Fruit fly (Drosophila melanogaster) whole organism, embryonic: Measurements from ENCODE around the gene Smox.
A peak's percentile ranks its signal among the peaks of the same experiment; 100 is the strongest.

Experiments
- Bgb ChIP-seq: fragments of 200-800 bp; sonication (Bioruptor generic); IDR thresholded peaks from 2 replicates; pipeline ENCODE4 v1.3.6; 2022; ENCODE audit warnings: missing biosample characterization, missing genetic modification characterization; ENCODE audit not compliant: partially characterized antibody
- CG10209 ChIP-seq: fragments of 200-800 bp; sonication (Bioruptor generic); optimal IDR thresholded peaks from 3 replicates; lab custom pipeline; 2017; ENCODE audit warnings: missing biosample characterization, mild to moderate bottlenecking, missing genetic modification characterization, missing genetic modification reagents
- CG10565 ChIP-seq: fragments of 200-800 bp; sonication (Bioruptor generic); optimal IDR thresholded peaks from 3 replicates; lab custom pipeline; 2016; ENCODE audit warnings: missing biosample characterization, mild to moderate bottlenecking, missing genetic modification characterization
- CG10959 ChIP-seq: fragments of 200-800 bp; sonication (Bioruptor generic); IDR thresholded peaks from 2 replicates; pipeline ENCODE4 v1.3.6; 2022; ENCODE audit warnings: missing biosample characterization, missing genetic modification characterization
- CG11456 ChIP-seq: fragments of 200-800 bp; sonication (Bioruptor generic); IDR thresholded peaks from 3 replicates; pipeline ENCODE4 v1.3.6; 2022; ENCODE audit warnings: missing biosample characterization, missing genetic modification characterization
- CG11504 ChIP-seq: fragments of 200-800 bp; sonication (Bioruptor generic); optimal IDR thresholded peaks from 3 replicates; lab custom pipeline; 2019; ENCODE audit warnings: missing biosample characterization, mild to moderate bottlenecking, missing genetic modification characterization, moderate library complexity
- CG11696 ChIP-seq: fragments of 200-800 bp; sonication (Bioruptor generic); IDR thresholded peaks from 2 replicates; pipeline ENCODE4 v1.3.6; 2022; ENCODE audit warnings: missing biosample characterization, missing genetic modification characterization
- CG12769 ChIP-seq: fragments of 200-800 bp; sonication (Bioruptor generic); optimal IDR thresholded peaks from 2 replicates; lab custom pipeline; 2019; ENCODE audit warnings: missing biosample characterization, mild to moderate bottlenecking, missing genetic modification characterization, moderate library complexity
- CG14710 ChIP-seq: fragments of 200-800 bp; sonication (Bioruptor generic); optimal IDR thresholded peaks from 3 replicates; lab custom pipeline; 2019; ENCODE audit warnings: missing biosample characterization, mild to moderate bottlenecking, missing genetic modification characterization, moderate library complexity
- CG16863 ChIP-seq: fragments of 200-800 bp; sonication (Bioruptor generic); optimal IDR thresholded peaks from 3 replicates; lab custom pipeline; 2016; ENCODE audit warnings: missing biosample characterization, missing genetic modification characterization
- CG17328 ChIP-seq: fragments of 200-800 bp; sonication (Bioruptor generic); IDR thresholded peaks from 2 replicates; pipeline ENCODE4 v1.3.6; 2022; ENCODE audit warnings: missing biosample characterization, missing genetic modification characterization
- CG17361 ChIP-seq: fragments of 200-800 bp; sonication (Bioruptor generic); IDR thresholded peaks from 3 replicates; pipeline ENCODE4 v1.3.6; 2022; ENCODE audit warnings: missing biosample characterization, missing genetic modification characterization
- CG17385 ChIP-seq: fragments of 200-800 bp; sonication (Bioruptor generic); optimal IDR thresholded peaks from 3 replicates; lab custom pipeline; 2018; ENCODE audit warnings: missing biosample characterization, mild to moderate bottlenecking, missing genetic modification characterization
- CG17568 ChIP-seq: fragments of 200-800 bp; sonication (Bioruptor generic); optimal IDR thresholded peaks from 2 replicates; lab custom pipeline; 2018; ENCODE audit warnings: missing biosample characterization, mild to moderate bottlenecking, missing genetic modification characterization, moderate library complexity
- CG17802 ChIP-seq: fragments of 200-800 bp; sonication (Bioruptor generic); optimal IDR thresholded peaks from 2 replicates; lab custom pipeline; 2018; ENCODE audit warnings: missing biosample characterization, mild to moderate bottlenecking, missing genetic modification characterization, moderate library complexity
- CG17829 ChIP-seq: fragments of 200-800 bp; optimal IDR thresholded peaks from 2 replicates; lab custom pipeline; 2019; ENCODE audit warnings: missing biosample characterization, mild to moderate bottlenecking, missing genetic modification characterization, moderate library complexity
- CG1832 ChIP-seq: fragments of 200-800 bp; sonication (Bioruptor generic); optimal IDR thresholded peaks from 2 replicates; lab custom pipeline; 2017; ENCODE audit warnings: missing biosample characterization, mild to moderate bottlenecking, missing genetic modification characterization, inconsistent platforms
- CG18764 ChIP-seq: fragments of 200-800 bp; sonication (Bioruptor generic); optimal IDR thresholded peaks from 3 replicates; lab custom pipeline; 2016; ENCODE audit warnings: missing biosample characterization, missing genetic modification characterization
- CG30431 ChIP-seq: fragments of 200-800 bp; sonication (Bioruptor generic); optimal IDR thresholded peaks from 2 replicates; lab custom pipeline; 2017; ENCODE audit warnings: missing biosample characterization, missing genetic modification characterization
- CG33557 ChIP-seq: fragments of 200-800 bp; sonication (Bioruptor generic); optimal IDR thresholded peaks from 2 replicates; lab custom pipeline; 2019; ENCODE audit warnings: missing biosample characterization, mild to moderate bottlenecking, missing genetic modification characterization, moderate library complexity
- CG34224 ChIP-seq: fragments of 200-800 bp; sonication (Bioruptor generic); IDR thresholded peaks from 3 replicates; pipeline ENCODE4 v1.3.6; 2022; ENCODE audit warnings: missing biosample characterization, missing genetic modification characterization; ENCODE audit not compliant: partially characterized antibody
- CG42726 ChIP-seq: fragments of 200-800 bp; sonication (Bioruptor generic); IDR thresholded peaks from 2 replicates; pipeline ENCODE4 v1.3.6; 2022; ENCODE audit warnings: missing biosample characterization, missing genetic modification characterization; ENCODE audit not compliant: partially characterized antibody
- CG4282 ChIP-seq: fragments of 200-800 bp; sonication (Bioruptor generic); optimal IDR thresholded peaks from 2 replicates; lab custom pipeline; 2016; ENCODE audit warnings: missing biosample characterization, missing genetic modification characterization
- CG4360 ChIP-seq: fragments of 200-800 bp; sonication (Bioruptor generic); IDR thresholded peaks from 2 replicates; pipeline ENCODE4 v1.3.6; 2022; ENCODE audit warnings: missing biosample characterization, missing genetic modification characterization
- CG4424 ChIP-seq: fragments of 200-800 bp; sonication (Bioruptor generic); optimal IDR thresholded peaks from 3 replicates; lab custom pipeline; 2016; ENCODE audit warnings: missing biosample characterization, missing genetic modification characterization
- CG5245 ChIP-seq: fragments of 200-800 bp; sonication (Bioruptor generic); optimal IDR thresholded peaks from 3 replicates; lab custom pipeline; 2016; ENCODE audit warnings: missing biosample characterization, missing genetic modification characterization
- CG6254 ChIP-seq: fragments of 200-800 bp; sonication (Bioruptor generic); optimal IDR thresholded peaks from 3 replicates; lab custom pipeline; 2017; ENCODE audit warnings: mild to moderate bottlenecking, missing biosample characterization, missing genetic modification reagents, missing genetic modification characterization
- CG8478 ChIP-seq: fragments of >200 bp; optimal IDR thresholded peaks from 2 replicates; lab custom pipeline; 2018
- CG9609 ChIP-seq: fragments of 200-800 bp; sonication (Bioruptor generic); optimal IDR thresholded peaks from 3 replicates; lab custom pipeline; 2016; ENCODE audit warnings: missing biosample characterization, missing genetic modification characterization
- CG9876 ChIP-seq: fragments of 200-800 bp; sonication (Bioruptor generic); optimal IDR thresholded peaks from 2 replicates; lab custom pipeline; 2016; ENCODE audit warnings: missing biosample characterization, missing genetic modification characterization
- HLH4C ChIP-seq: fragments of 200-800 bp; sonication (Bioruptor generic); IDR thresholded peaks from 3 replicates; pipeline ENCODE4 v1.3.6; 2022; ENCODE audit warnings: missing biosample characterization, missing genetic modification characterization; ENCODE audit not compliant: partially characterized antibody
- Hey ChIP-seq: fragments of 200-800 bp; sonication (Bioruptor generic); optimal IDR thresholded peaks from 3 replicates; lab custom pipeline; 2018; ENCODE audit warnings: missing biosample characterization, mild to moderate bottlenecking, missing genetic modification characterization
- Hmx ChIP-seq: fragments of 200-800 bp; sonication (Bioruptor generic); optimal IDR thresholded peaks from 2 replicates; lab custom pipeline; 2016; ENCODE audit warnings: missing biosample characterization, missing genetic modification characterization
- Hr39 ChIP-seq: fragments of >200 bp; optimal IDR thresholded peaks from 2 replicates; lab custom pipeline; 2017
- Lpt ChIP-seq: fragments of >200 bp; optimal IDR thresholded peaks from 2 replicates; lab custom pipeline; 2018; ENCODE audit warnings: missing biosample characterization, missing genetic modification characterization
- Optix ChIP-seq: fragments of 200-800 bp; sonication (Bioruptor generic); IDR thresholded peaks from 3 replicates; pipeline ENCODE4 v1.3.6; 2022; ENCODE audit warnings: missing biosample characterization, missing genetic modification characterization
- ap ChIP-seq: fragments of 200-800 bp; sonication (Bioruptor generic); IDR thresholded peaks from 2 replicates; pipeline ENCODE4 v1.3.6; 2022; ENCODE audit warnings: missing biosample characterization, missing genetic modification characterization
- cg ChIP-seq: fragments of 200-800 bp; sonication (Bioruptor generic); optimal IDR thresholded peaks from 3 replicates; lab custom pipeline; 2019; ENCODE audit warnings: missing biosample characterization, mild to moderate bottlenecking, missing genetic modification characterization, moderate library complexity
- croc ChIP-seq: fragments of 200-800 bp; sonication (Bioruptor generic); conservative IDR thresholded peaks from 3 replicates; pipeline ENCODE4 v1.3.6; 2022; ENCODE audit warnings: missing biosample characterization, missing genetic modification characterization
- dm ChIP-seq: fragments of 200-800 bp; sonication (Bioruptor generic); optimal IDR thresholded peaks from 3 replicates; lab custom pipeline; 2016; ENCODE audit warnings: missing biosample characterization, missing genetic modification characterization
- dmrt11E ChIP-seq: fragments of 200-800 bp; sonication (Bioruptor generic); optimal IDR thresholded peaks from 3 replicates; lab custom pipeline; 2018; ENCODE audit warnings: missing biosample characterization, mild to moderate bottlenecking, missing genetic modification characterization, moderate library complexity
- hbn ChIP-seq: fragments of 200-800 bp; sonication (Bioruptor generic); IDR thresholded peaks from 2 replicates; pipeline ENCODE4 v1.3.6; 2022; ENCODE audit warnings: missing biosample characterization, missing genetic modification characterization; ENCODE audit not compliant: partially characterized antibody
- ind ChIP-seq: fragments of 200-800 bp; sonication (Bioruptor generic); optimal IDR thresholded peaks from 3 replicates; lab custom pipeline; 2016; ENCODE audit warnings: missing biosample characterization, missing genetic modification characterization
- klu ChIP-seq: fragments of 200-800 bp; sonication (Bioruptor generic); IDR thresholded peaks from 2 replicates; pipeline ENCODE4 v1.3.6; 2022; ENCODE audit warnings: missing biosample characterization, missing genetic modification characterization
- oc ChIP-seq: fragments of 200-800 bp; sonication (Bioruptor generic); optimal IDR thresholded peaks from 2 replicates; lab custom pipeline; 2018; ENCODE audit warnings: missing biosample characterization, mild to moderate bottlenecking, missing genetic modification characterization, moderate library complexity
- slou ChIP-seq: fragments of 200-800 bp; sonication (Bioruptor generic); optimal IDR thresholded peaks from 3 replicates; lab custom pipeline; 2016; ENCODE audit warnings: missing biosample characterization, missing genetic modification characterization
- stwl ChIP-seq: fragments of 200-800 bp; sonication (Bioruptor generic); optimal IDR thresholded peaks from 3 replicates; lab custom pipeline; 2018; ENCODE audit warnings: missing biosample characterization, mild to moderate bottlenecking, missing genetic modification characterization, moderate library complexity
- toy ChIP-seq: fragments of 200-800 bp; sonication (Bioruptor generic); IDR thresholded peaks from 2 replicates; pipeline ENCODE4 v1.3.6; 2022; ENCODE audit warnings: missing biosample characterization, missing genetic modification characterization
- vfl ChIP-seq: fragments of 200-800 bp; sonication (Bioruptor generic); optimal IDR thresholded peaks from 2 replicates; lab custom pipeline; 2016; ENCODE audit warnings: missing biosample characterization, missing genetic modification characterization
- wdn ChIP-seq: fragments of 200-800 bp; sonication (Bioruptor generic); IDR thresholded peaks from 2 replicates; pipeline ENCODE4 v1.3.6; 2022; ENCODE audit warnings: missing biosample characterization, missing genetic modification characterization

The Smox gene

DNA sequence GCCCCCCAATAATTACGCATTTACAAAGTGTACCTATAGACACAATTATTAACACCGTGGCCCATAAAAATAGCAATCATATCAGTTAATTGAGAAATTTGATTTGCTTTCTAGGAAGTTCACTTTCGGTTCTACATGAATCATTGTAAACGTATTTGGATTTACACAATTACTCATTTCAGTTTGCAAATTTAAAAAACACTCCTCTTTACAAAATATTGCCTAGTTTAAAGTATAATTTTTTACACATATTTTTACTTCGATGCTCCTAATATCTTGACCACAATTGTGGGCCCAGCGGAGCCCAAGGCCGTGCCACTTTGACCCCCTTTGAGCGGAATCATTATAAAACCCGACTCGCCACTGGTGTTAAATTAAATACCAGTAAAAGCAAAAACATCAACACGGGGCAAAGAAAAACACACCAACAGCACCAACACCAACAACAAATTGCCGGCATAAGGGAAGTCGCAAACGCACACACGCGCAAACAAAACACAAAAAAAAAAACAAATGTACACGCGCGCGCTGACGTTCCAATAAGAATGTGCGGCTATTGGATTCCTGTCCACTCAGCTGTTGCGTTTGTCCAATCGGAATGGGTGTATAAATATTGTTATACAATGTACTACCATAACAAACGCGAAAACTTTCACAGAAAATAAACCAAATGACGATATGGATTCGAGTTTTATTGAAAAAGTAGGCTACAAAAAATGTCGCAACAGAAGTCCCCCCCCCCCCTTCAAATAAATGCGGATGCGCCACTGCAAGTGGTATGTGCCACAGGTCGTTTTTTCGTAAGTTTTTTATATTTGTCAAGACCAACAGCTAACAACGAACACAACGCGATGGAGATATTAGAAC is 27.4 kb downstream of the Smox start (continued):
- TF ChIP-seq CG4282 (no peak), wdn (GFP tag; lab: Robert Waterston, UW) (no peak), CG17829 (tag; lab: Kevin White, UChicago) (peak; percentile 41), slou (GFP tag; lab: Kevin White, UChicago) (no peak), Lpt (GFP tag; lab: Kevin White, UChicago) (no peak), CG10209 (GFP tag; lab: Kevin White, UChicago) (peak; percentile 59), hbn (GFP tag; lab: Robert Waterston, UW) (no peak), CG12769 (tag; lab: Kevin White, UChicago) (peak; percentile 34), CG9876 (GFP tag; lab: Kevin White, UChicago) (no peak), CG17802 (tag; lab: Kevin White, UChicago) (no peak), CG9609 (GFP tag; lab: Kevin White, UChicago) (peak; percentile 43), CG17361 (GFP tag; lab: Robert Waterston, UW) (peak; percentile 75), CG1832 (GFP tag; lab: Kevin White, UChicago) (no peak), croc (GFP tag; lab: Robert Waterston, UW) (no peak), CG18764 (GFP tag; lab: Kevin White, UChicago) (no peak), Hr39 (lab: Kevin White, UChicago) (no peak), CG5245 (no peak), dmrt11E (no peak), CG11456 (no peak), CG30431 (GFP tag; lab: Kevin White, UChicago) (no peak), CG16863 (GFP tag; lab: Kevin White, UChicago) (peak; percentile 49), CG4360 (GFP tag; lab: Robert Waterston, UW) (peak; percentile 31; the same call in 1 of the 2 replicates), oc (tag; lab: Kevin White, UChicago) (peak; percentile 6), CG34224 (GFP tag; lab: Robert Waterston, UW) (no peak), CG17328 (GFP tag; lab: Robert Waterston, UW) (0 out of 2 replicates have a peak, but pooled peaks have one; percentile 24), CG10959 (GFP tag; lab: Robert Waterston, UW) (no peak), dm (GFP tag; lab: Kevin White, UChicago) (no peak), stwl (tag; lab: Kevin White, UChicago) (no peak), CG6254 (GFP tag; lab: Kevin White, UChicago) (peak; percentile 13), CG4424 (GFP tag; lab: Kevin White, UChicago) (peak; percentile 48), vfl (peak; percentile 64), CG14710 (tag; lab: Kevin White, UChicago) (peak; percentile 7), CG11696 (peak; percentile 78), toy (GFP tag; lab: Robert Waterston, UW) (no peak), ind (GFP tag; lab: Kevin White, UChicago) (peak; percentile 45), HLH4C (GFP tag; lab: Robert Waterston, UW) (no peak), CG10565 (GFP tag; lab: Kevin White, UChicago) (no peak), CG17568 (GFP tag; lab: Kevin White, UChicago) (peak; percentile 57), klu (GFP tag; lab: Robert Waterston, UW) (no peak), CG11504 (tag; lab: Kevin White, UChicago) (peak; percentile 66), Optix (GFP tag; lab: Robert Waterston, UW) (no peak), ap (peak; percentile 68; the same call in 1 of the 2 replicates), Hmx (GFP tag; lab: Kevin White, UChicago) (no peak), CG42726 (GFP tag; lab: Robert Waterston, UW) (no peak), CG33557 (no peak), cg (GFP tag; lab: Kevin White, UChicago) (peak; percentile 29), CG17385 (GFP tag; lab: Kevin White, UChicago) (peak; percentile 71), Hey (peak; percentile 19), CG8478 (lab: Kevin White, UChicago) (no peak), Bgb (GFP tag; lab: Robert Waterston, UW) (no peak)
